Fruit fly (Drosophila melanogaster): ENCODE measurements around the gene CG3434.
A peak's percentile ranks its signal among the peaks of the same experiment; 100 is the strongest.

Gene CG3434

dm6 chr3L:9462247-9462769 is 1.7 kb upstream of the CG3434 start:
- TF ChIP-seq rn (GFP tag; IDR thresholded peaks at IDR 0.05) = no peak
- TF ChIP-seq Snoo (tag; optimal IDR thresholded peaks at IDR 0.05) = peak; percentile 89
- peak; percentile 87 for TF ChIP-seq Pif1B (GFP tag; optimal IDR thresholded peaks at IDR 0.05)
- TF ChIP-seq CG34367 (tag; optimal IDR thresholded peaks at IDR 0.05) = peak; percentile 90
- TF ChIP-seq CG12605 (GFP tag; IDR thresholded peaks at IDR 0.05) = peak; percentile 66
- peak; percentile 52; the same call in 1 of the 2 replicates for TF ChIP-seq CG10348 (GFP tag; IDR thresholded peaks at IDR 0.05)
- TF ChIP-seq CG13204 (GFP tag; optimal IDR thresholded peaks at IDR 0.05) = peak; percentile 49
- TF ChIP-seq CG9948 (tag; optimal IDR thresholded peaks at IDR 0.05) = peak; percentile 88
- TF ChIP-seq CG17806 (tag; optimal IDR thresholded peaks at IDR 0.05) = peak; percentile 90
- no peak for TF ChIP-seq fd96Ca (GFP tag; IDR thresholded peaks at IDR 0.05)
- TF ChIP-seq Ets98B (GFP tag; IDR thresholded peaks at IDR 0.05) = peak; percentile 91
- TF ChIP-seq CG4496 (GFP tag; IDR thresholded peaks at IDR 0.05) = peak; percentile 92
- peak; percentile 94 for TF ChIP-seq CG8159 (tag; optimal IDR thresholded peaks at IDR 0.05)
- peak; percentile 90 for TF ChIP-seq CG32121 (GFP tag; IDR thresholded peaks at IDR 0.05)
- peak; percentile 62 for TF ChIP-seq gl (tag; optimal IDR thresholded peaks at IDR 0.05)
- TF ChIP-seq CG14655 (GFP tag; optimal IDR thresholded peaks at IDR 0.05) = peak; percentile 96
- TF ChIP-seq CG15710 (tag; optimal IDR thresholded peaks at IDR 0.05) = peak; percentile 91
- peak; percentile 94 for TF ChIP-seq Pif1A (GFP tag; optimal IDR thresholded peaks at IDR 0.05)
- peak; percentile 93 for TF ChIP-seq D1 (tag; optimal IDR thresholded peaks at IDR 0.05)
- no peak for TF ChIP-seq EcR (GFP tag; optimal IDR thresholded peaks at IDR 0.05)
- peak; percentile 96 for TF ChIP-seq CG8301 (tag; optimal IDR thresholded peaks at IDR 0.05)

- TF ChIP-seq fd96Ca (GFP tag; IDR thresholded peaks at IDR 0.05) (peak; percentile 47; the same call in 2 of the 3 replicates), EcR (GFP tag; optimal IDR thresholded peaks at IDR 0.05) (peak; percentile 81), CG9948 (tag; optimal IDR thresholded peaks at IDR 0.05) (peak; percentile 7), rn (GFP tag; IDR thresholded peaks at IDR 0.05) (0 out of 2 replicates have a peak, but pooled peaks have one; percentile 28), CG32121 (GFP tag; IDR thresholded peaks at IDR 0.05) (peak; percentile 36), D1 (tag; optimal IDR thresholded peaks at IDR 0.05) (no peak), CG34367 (tag; optimal IDR thresholded peaks at IDR 0.05) (peak; percentile 36), CG4496 (GFP tag; IDR thresholded peaks at IDR 0.05) (peak; percentile 69; the same call in 2 of the 3 replicates), Pif1B (GFP tag; optimal IDR thresholded peaks at IDR 0.05) (no peak), CG17806 (tag; optimal IDR thresholded peaks at IDR 0.05) (peak; percentile 30)
These were observed 1.2 kb upstream of the CG3434 start for dm6 chr3L:9461670-9462246.

- TF ChIP-seq D1 (tag; optimal IDR thresholded peaks at IDR 0.05) (no peak), Pif1A (GFP tag; optimal IDR thresholded peaks at IDR 0.05) (peak; percentile 100), gl (tag; optimal IDR thresholded peaks at IDR 0.05) (peak; percentile 98), CG8159 (tag; optimal IDR thresholded peaks at IDR 0.05) (peak; percentile 99), CG12605 (GFP tag; IDR thresholded peaks at IDR 0.05) (peak; percentile 100), CG10348 (GFP tag; IDR thresholded peaks at IDR 0.05) (peak; percentile 99), CG34367 (tag; optimal IDR thresholded peaks at IDR 0.05) (peak; percentile 99), CG13204 (GFP tag; optimal IDR thresholded peaks at IDR 0.05) (peak; percentile 98), CG9948 (tag; optimal IDR thresholded peaks at IDR 0.05) (peak; percentile 100), Ets98B (GFP tag; IDR thresholded peaks at IDR 0.05) (peak; percentile 100), Pif1B (GFP tag; optimal IDR thresholded peaks at IDR 0.05) (peak; percentile 99), CG32121 (GFP tag; IDR thresholded peaks at IDR 0.05) (peak; percentile 100), CG14655 (GFP tag; optimal IDR thresholded peaks at IDR 0.05) (peak; percentile 100), fd96Ca (GFP tag; IDR thresholded peaks at IDR 0.05) (peak; percentile 100), rn (GFP tag; IDR thresholded peaks at IDR 0.05) (peak; percentile 100), Snoo (tag; optimal IDR thresholded peaks at IDR 0.05) (peak; percentile 99), CG4496 (GFP tag; IDR thresholded peaks at IDR 0.05) (peak; percentile 100), CG8301 (tag; optimal IDR thresholded peaks at IDR 0.05) (peak; percentile 100), CG15710 (tag; optimal IDR thresholded peaks at IDR 0.05) (peak; percentile 100), EcR (GFP tag; optimal IDR thresholded peaks at IDR 0.05) (peak; percentile 56), CG17806 (tag; optimal IDR thresholded peaks at IDR 0.05) (peak; percentile 99)
These were observed 2.9 kb downstream of the CG3434 start, which contains the start of gene CG3437 for dm6 chr3L:9457619-9458092. CG3437 (minus strand) TSS chr3L:9457669.

dm6 chr3L:9456389-9456788 is 4.2 kb downstream of the CG3434 start:
- no peak for TF ChIP-seq fd96Ca (GFP tag; IDR thresholded peaks at IDR 0.05)

dm6 chr3L:9455819-9456388 is 4.7 kb downstream of the CG3434 start, which contains the start of the genes phol and CG3552:
phol (minus strand) TSS chr3L:9456281.
CG3552 (plus strand) TSS chr3L:9456318.
- TF ChIP-seq CG10348 (GFP tag; IDR thresholded peaks at IDR 0.05) (no peak), rn (GFP tag; IDR thresholded peaks at IDR 0.05) (no peak), fd96Ca (GFP tag; IDR thresholded peaks at IDR 0.05) (no peak), CG32121 (GFP tag; IDR thresholded peaks at IDR 0.05) (no peak), CG14655 (GFP tag; optimal IDR thresholded peaks at IDR 0.05) (no peak), CG12605 (GFP tag; IDR thresholded peaks at IDR 0.05) (no peak), CG4496 (GFP tag; IDR thresholded peaks at IDR 0.05) (0 out of 3 replicates have a peak, but pooled peaks have one; percentile 19)

dm6 chr3L:9452422-9452821 is 8.2 kb downstream of the CG3434 start:
- TF ChIP-seq fd96Ca (GFP tag; IDR thresholded peaks at IDR 0.05) (no peak), CG4496 (GFP tag; IDR thresholded peaks at IDR 0.05) (0 out of 3 replicates have a peak, but pooled peaks have one; percentile 6), Snoo (tag; optimal IDR thresholded peaks at IDR 0.05) (no peak)

Data from whole organism, pupa.